Fruit fly (Drosophila melanogaster) whole organism, prepupa: Measurements from ENCODE around the gene nAChRalpha3.
A peak's percentile ranks its signal among the peaks of the same experiment; 100 is the strongest.

Experiments used
- Blimp-1 ChIP-seq: fragments of 200-800 bp; sonication (Bioruptor generic); optimal IDR thresholded peaks from 3 replicates; lab custom pipeline; 2017; ENCODE audit warnings: missing biosample characterization, missing genetic modification characterization, mild to moderate bottlenecking, moderate library complexity, missing genetic modification reagents
- CG11294 ChIP-seq: fragments of 200-800 bp; sonication (Bioruptor generic); IDR thresholded peaks from 2 replicates; pipeline ENCODE4 v1.3.6; 2022; ENCODE audit warnings: missing biosample characterization, missing genetic modification characterization
- CG15336 ChIP-seq: fragments of 200-800 bp; sonication (Bioruptor generic); IDR thresholded peaks from 2 replicates; pipeline ENCODE4 v1.3.6; 2022; ENCODE audit warnings: missing biosample characterization, missing genetic modification characterization
- CG31627 ChIP-seq: fragments of 200-800 bp; sonication (Bioruptor generic); optimal IDR thresholded peaks from 3 replicates; lab custom pipeline; 2016; ENCODE audit warnings: missing biosample characterization, missing genetic modification characterization
- CG32006 ChIP-seq: fragments of 200-800 bp; sonication (Bioruptor generic); optimal IDR thresholded peaks from 3 replicates; lab custom pipeline; 2017; ENCODE audit warnings: missing biosample characterization, mild to moderate bottlenecking, missing genetic modification characterization
- CG4318 ChIP-seq: fragments of 200-800 bp; sonication (Bioruptor generic); optimal IDR thresholded peaks from 3 replicates; lab custom pipeline; 2017; ENCODE audit warnings: missing biosample characterization, mild to moderate bottlenecking, missing genetic modification characterization
- CG6163 ChIP-seq: fragments of 200-800 bp; sonication (Bioruptor generic); IDR thresholded peaks from 3 replicates; pipeline ENCODE4 v1.3.6; 2022; ENCODE audit warnings: missing biosample characterization, missing genetic modification characterization
- CG6792 ChIP-seq: fragments of 200-800 bp; sonication (Bioruptor generic); optimal IDR thresholded peaks from 3 replicates; lab custom pipeline; 2016; ENCODE audit warnings: missing biosample characterization, missing genetic modification characterization
- CG6808 ChIP-seq: fragments of 200-800 bp; sonication (Bioruptor generic); optimal IDR thresholded peaks from 3 replicates; lab custom pipeline; 2017; ENCODE audit warnings: missing biosample characterization, missing genetic modification characterization, mild to moderate bottlenecking, moderate library complexity, missing genetic modification reagents
- CG6854 ChIP-seq: fragments of 200-800 bp; sonication (Bioruptor generic); optimal IDR thresholded peaks from 2 replicates; lab custom pipeline; 2017; ENCODE audit warnings: missing biosample characterization, mild to moderate bottlenecking, missing genetic modification characterization
- CG7368 ChIP-seq: fragments of 200-800 bp; sonication (Bioruptor generic); optimal IDR thresholded peaks from 3 replicates; lab custom pipeline; 2016; ENCODE audit warnings: missing biosample characterization, missing genetic modification characterization
- CG8319 ChIP-seq: fragments of 200-800 bp; sonication (Bioruptor generic); optimal IDR thresholded peaks from 3 replicates; lab custom pipeline; 2016; ENCODE audit warnings: missing biosample characterization, missing genetic modification characterization
- CG8632 ChIP-seq: fragments of 200-800 bp; sonication (Bioruptor generic); optimal IDR thresholded peaks from 3 replicates; lab custom pipeline; 2016; ENCODE audit warnings: missing biosample characterization, missing genetic modification characterization
- CG9139 ChIP-seq: fragments of 200-800 bp; sonication (Bioruptor generic); optimal IDR thresholded peaks from 3 replicates; lab custom pipeline; 2017; ENCODE audit warnings: missing biosample characterization, mild to moderate bottlenecking, missing genetic modification characterization
- Eip93F ChIP-seq: fragments of 200-800 bp; sonication (Bioruptor generic); optimal IDR thresholded peaks from 2 replicates; lab custom pipeline; 2016; ENCODE audit warnings: missing biosample characterization, mild to moderate bottlenecking, missing genetic modification characterization
- Ets21C ChIP-seq: fragments of 200-800 bp; sonication (Bioruptor generic); optimal IDR thresholded peaks from 3 replicates; lab custom pipeline; 2016; ENCODE audit warnings: missing biosample characterization, missing genetic modification characterization
- Ets96B ChIP-seq: fragments of 200-800 bp; optimal IDR thresholded peaks from 2 replicates; lab custom pipeline; 2019; ENCODE audit warnings: missing biosample characterization, mild to moderate bottlenecking, missing genetic modification characterization, moderate library complexity
- Hr38 ChIP-seq: sonication (Bioruptor generic); optimal IDR thresholded peaks from 2 replicates; lab custom pipeline; 2016; ENCODE audit warnings: missing biosample characterization, missing genetic modification characterization
- Hr39 ChIP-seq: fragments of 200-800 bp; sonication (Bioruptor generic); optimal IDR thresholded peaks from 2 replicates; lab custom pipeline; 2016; ENCODE audit warnings: missing biosample characterization, missing genetic modification characterization
- Hr4 ChIP-seq: fragments of 200-800 bp; sonication (Bioruptor generic); optimal IDR thresholded peaks from 3 replicates; lab custom pipeline; 2016; ENCODE audit warnings: missing biosample characterization, missing genetic modification characterization
- Lpt ChIP-seq: fragments of 200-800 bp; sonication (Bioruptor generic); optimal IDR thresholded peaks from 3 replicates; lab custom pipeline; 2016; ENCODE audit warnings: missing biosample characterization, missing genetic modification characterization
- OdsH ChIP-seq: fragments of 200-800 bp; sonication (Bioruptor generic); optimal IDR thresholded peaks from 3 replicates; lab custom pipeline; 2016; ENCODE audit warnings: missing biosample characterization, missing genetic modification characterization
- Smox ChIP-seq: fragments of 200-800 bp; sonication (Bioruptor generic); optimal IDR thresholded peaks from 3 replicates; lab custom pipeline; 2016; ENCODE audit warnings: missing biosample characterization, missing genetic modification characterization
- Sox102F ChIP-seq: fragments of 200-800 bp; sonication (Bioruptor generic); optimal IDR thresholded peaks from 2 replicates; lab custom pipeline; 2016; ENCODE audit warnings: missing biosample characterization, mild to moderate bottlenecking, missing genetic modification characterization
- Sox14 ChIP-seq: fragments of 200-800 bp; sonication (Bioruptor generic); optimal IDR thresholded peaks from 3 replicates; lab custom pipeline; 2016; ENCODE audit warnings: missing biosample characterization, missing genetic modification characterization
- achi ChIP-seq: fragments of 200-800 bp; sonication (Bioruptor generic); optimal IDR thresholded peaks from 3 replicates; lab custom pipeline; 2016; ENCODE audit warnings: missing biosample characterization, missing genetic modification characterization
- acj6 ChIP-seq: fragments of 200-800 bp; sonication (Bioruptor generic); optimal IDR thresholded peaks from 3 replicates; lab custom pipeline; 2016; ENCODE audit warnings: missing biosample characterization, missing genetic modification characterization
- dac ChIP-seq: fragments of 200-800 bp; sonication (Bioruptor generic); optimal IDR thresholded peaks from 2 replicates; lab custom pipeline; 2017; ENCODE audit warnings: missing biosample characterization, mild to moderate bottlenecking, missing genetic modification characterization
- dsx ChIP-seq: fragments of 200-800 bp; optimal IDR thresholded peaks from 3 replicates; lab custom pipeline; 2019; ENCODE audit warnings: missing biosample characterization, mild to moderate bottlenecking, missing genetic modification characterization, moderate library complexity; ENCODE audit not compliant: poor library complexity, severe bottlenecking
- eg ChIP-seq: fragments of 200-800 bp; sonication (Bioruptor generic); IDR thresholded peaks from 3 replicates; pipeline ENCODE4 v1.3.6; 2022; ENCODE audit warnings: missing biosample characterization, missing genetic modification characterization
- fd85E ChIP-seq: fragments of 200-800 bp; sonication (Bioruptor generic); optimal IDR thresholded peaks from 3 replicates; lab custom pipeline; 2016; ENCODE audit warnings: missing biosample characterization, missing genetic modification characterization
- fkh ChIP-seq: fragments of 200-800 bp; sonication (Bioruptor generic); optimal IDR thresholded peaks from 3 replicates; lab custom pipeline; 2017; ENCODE audit warnings: missing biosample characterization, mild to moderate bottlenecking, missing genetic modification characterization, moderate library complexity
- lz ChIP-seq: fragments of 200-800 bp; sonication (Bioruptor generic); optimal IDR thresholded peaks from 3 replicates; lab custom pipeline; 2016; ENCODE audit warnings: missing biosample characterization, missing genetic modification characterization
- net ChIP-seq: fragments of 200-800 bp; sonication (Bioruptor generic); optimal IDR thresholded peaks from 3 replicates; lab custom pipeline; 2016; ENCODE audit warnings: missing biosample characterization, missing genetic modification characterization
- salr ChIP-seq, 2 experiments: fragments of 200-800 bp; sonication (Bioruptor generic); optimal IDR thresholded peaks; 3 replicates each; lab custom pipeline; 2016 to 2018; ENCODE audit warnings: missing biosample characterization in 2 of 2, missing genetic modification characterization in 2 of 2, mild to moderate bottlenecking in 1 of 2
- spab ChIP-seq: fragments of 200-800 bp; sonication (Bioruptor generic); optimal IDR thresholded peaks from 2 replicates; lab custom pipeline; 2017; ENCODE audit warnings: missing biosample characterization, mild to moderate bottlenecking, missing genetic modification characterization, missing genetic modification reagents
- ss ChIP-seq, 2 experiments: fragments of 200-800 bp; sonication (Bioruptor generic); optimal IDR thresholded peaks; 2 replicates in 1 of 2; 3 replicates in 1 of 2; lab custom pipeline; 2017 to 2018; ENCODE audit warnings: mild to moderate bottlenecking in 2 of 2, missing biosample characterization in 2 of 2, missing genetic modification characterization in 2 of 2, moderate library complexity in 1 of 2
- topi ChIP-seq: fragments of 200-800 bp; sonication (Bioruptor generic); optimal IDR thresholded peaks from 3 replicates; lab custom pipeline; 2016; ENCODE audit warnings: missing biosample characterization, missing genetic modification characterization
- vri ChIP-seq: fragments of 200-800 bp; sonication (Bioruptor generic); optimal IDR thresholded peaks from 3 replicates; lab custom pipeline; 2016; ENCODE audit warnings: missing biosample characterization, mild to moderate bottlenecking, missing genetic modification characterization

nAChRalpha3 gene

DNA sequence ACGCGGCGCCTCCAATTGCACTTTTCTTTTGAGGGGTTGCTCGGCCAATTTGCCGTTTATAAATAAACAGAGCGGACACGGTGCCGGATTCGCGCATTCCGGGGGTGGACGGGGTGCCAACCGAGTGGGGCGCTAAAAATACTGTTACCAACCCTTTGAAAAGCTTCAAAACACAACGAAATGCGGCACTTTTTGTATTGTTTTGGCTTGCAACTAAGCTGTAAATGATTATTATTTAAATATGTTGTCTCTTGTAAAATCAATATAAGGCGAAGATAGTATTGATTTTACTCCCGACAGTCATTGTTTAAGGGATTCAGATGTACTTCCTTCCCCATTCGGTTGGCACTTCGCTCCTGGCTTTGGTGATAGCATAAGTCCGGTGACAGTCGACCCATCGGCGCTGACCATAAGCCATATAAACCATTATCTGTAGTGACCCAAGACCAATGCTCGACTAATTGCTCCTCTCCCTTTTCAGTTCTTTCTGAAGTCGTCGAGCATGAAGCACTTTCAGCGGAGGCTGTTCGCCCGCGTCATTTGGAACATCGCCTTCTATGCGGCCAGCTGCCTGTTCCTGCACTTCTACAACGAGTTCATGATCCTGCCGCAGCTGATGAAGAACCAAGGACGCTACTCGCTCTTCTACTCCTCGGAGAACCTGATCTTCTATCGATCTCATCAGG lies 93.0 kb downstream of the nAChRalpha3 start, which contains the start of gene CG15343 (continued):
- TF ChIP-seq Blimp-1 (GFP tag; lab: Kevin White, UChicago): no peak
- TF ChIP-seq topi (GFP tag; lab: Kevin White, UChicago): peak; percentile 51
- no peak for TF ChIP-seq CG15336
- TF ChIP-seq CG6808 (GFP tag; lab: Kevin White, UChicago): peak; percentile 35
- peak; percentile 50 for TF ChIP-seq Smox (GFP tag; lab: Kevin White, UChicago)
- TF ChIP-seq CG6163 (GFP tag; lab: Robert Waterston, UW): no peak
- TF ChIP-seq CG7368 (GFP tag; lab: Kevin White, UChicago): peak; percentile 32
- TF ChIP-seq Eip93F: no peak
- no peak for TF ChIP-seq CG4318 (GFP tag; lab: Kevin White, UChicago)
- no peak for TF ChIP-seq dsx (GFP tag; lab: Kevin White, UChicago)
- no peak for TF ChIP-seq salr (GFP tag; optimal IDR thresholded peaks at IDR 0.05; lab: Kevin White, UChicago)
- peak; percentile 60 for TF ChIP-seq Hr39 (GFP tag; lab: Kevin White, UChicago)
- TF ChIP-seq ss (GFP tag; optimal IDR thresholded peaks at IDR 0.05; lab: Kevin White, UChicago): peak in 1 of 2 experiments; percentile 41
- TF ChIP-seq CG8319 (GFP tag; lab: Kevin White, UChicago): peak; percentile 25
- TF ChIP-seq dac (GFP tag; lab: Kevin White, UChicago): no peak
- peak; percentile 56 for TF ChIP-seq OdsH (GFP tag; lab: Kevin White, UChicago)
- peak; percentile 19 for TF ChIP-seq Ets96B (tag; lab: Kevin White, UChicago)
- peak; percentile 39 for TF ChIP-seq achi
- peak; percentile 52 for TF ChIP-seq lz (GFP tag; lab: Kevin White, UChicago)
- peak; percentile 53 for TF ChIP-seq CG32006
- TF ChIP-seq net (GFP tag; lab: Kevin White, UChicago): peak; percentile 32
- TF ChIP-seq eg (GFP tag; lab: Robert Waterston, UW): peak; percentile 61; the same call in 2 of the 3 replicates
- peak; percentile 30 for TF ChIP-seq Lpt (GFP tag; lab: Kevin White, UChicago)
- TF ChIP-seq spab (GFP tag; lab: Kevin White, UChicago): peak; percentile 26
- TF ChIP-seq CG8632: no peak
- TF ChIP-seq Hr4 (GFP tag; lab: Kevin White, UChicago): no peak
- no peak for TF ChIP-seq vri (GFP tag; lab: Kevin White, UChicago)
- TF ChIP-seq CG11294 (GFP tag; lab: Robert Waterston, UW): no peak
- TF ChIP-seq CG9139 (GFP tag; lab: Kevin White, UChicago): no peak
- peak; percentile 62 for TF ChIP-seq CG31627 (GFP tag; lab: Kevin White, UChicago)
- TF ChIP-seq Hr38: no peak
- peak; percentile 10 for TF ChIP-seq fkh (GFP tag; lab: Kevin White, UChicago)

DNA sequence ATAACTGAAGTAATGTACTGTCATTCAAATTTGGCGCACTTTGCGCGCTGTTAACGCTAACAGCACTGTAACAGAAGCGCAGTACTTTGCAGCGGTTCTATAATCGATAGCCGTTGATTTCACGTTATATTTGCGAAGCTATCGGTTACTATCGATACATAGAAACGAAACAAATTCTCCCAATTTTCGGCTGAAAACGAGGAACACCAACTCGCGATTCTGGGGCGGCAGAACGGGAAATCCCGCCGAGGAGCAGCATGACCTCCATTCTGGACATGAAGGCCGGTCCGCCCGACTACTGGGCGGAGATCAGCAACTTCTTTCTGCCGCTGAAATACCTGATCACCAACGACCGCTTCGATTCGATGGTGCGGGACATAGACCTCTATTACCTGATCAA lies 93.7 kb downstream of the nAChRalpha3 start, which contains the start of gene CG1636:
Gene CG1636 (plus strand): TSS at position 122 of the 400 bp plus-strand sequence.
- TF ChIP-seq acj6 (GFP tag; lab: Kevin White, UChicago): no peak
- no peak for TF ChIP-seq CG8632
- no peak for TF ChIP-seq CG6792 (GFP tag; lab: Kevin White, UChicago)
- TF ChIP-seq CG8319 (GFP tag; lab: Kevin White, UChicago): no peak
- TF ChIP-seq Sox102F (GFP tag; lab: Kevin White, UChicago): no peak
- TF ChIP-seq Smox (GFP tag; lab: Kevin White, UChicago): no peak
- TF ChIP-seq CG7368 (GFP tag; lab: Kevin White, UChicago): no peak
- no peak for TF ChIP-seq fd85E (GFP tag; lab: Kevin White, UChicago)
- no peak for TF ChIP-seq Lpt (GFP tag; lab: Kevin White, UChicago)
- no peak for TF ChIP-seq Blimp-1 (GFP tag; lab: Kevin White, UChicago)
- TF ChIP-seq CG11294 (GFP tag; lab: Robert Waterston, UW): no peak
- no peak for TF ChIP-seq achi
- no peak for TF ChIP-seq CG6808 (GFP tag; lab: Kevin White, UChicago)
- TF ChIP-seq Sox14: no peak
- no peak for TF ChIP-seq CG6854 (GFP tag; lab: Kevin White, UChicago)
- no peak for TF ChIP-seq Ets96B (tag; lab: Kevin White, UChicago)
- TF ChIP-seq CG31627 (GFP tag; lab: Kevin White, UChicago): no peak
- TF ChIP-seq Ets21C (GFP tag; lab: Kevin White, UChicago): no peak
- TF ChIP-seq OdsH (GFP tag; lab: Kevin White, UChicago): no peak
- no peak for TF ChIP-seq CG15336
